Worm (Caenorhabditis elegans): ENCODE data around the gene F46G10.2.

- TF ChIP-seq T22C8.4 (GFP tag; IDR thresholded peaks at IDR 0.05) (no peak), ztf-23 (GFP tag; IDR thresholded peaks at IDR 0.05) (no peak), klf-2 (GFP tag; conservative IDR thresholded peaks at IDR 0.05) (no peak), flt-1 (GFP tag; IDR thresholded peaks at IDR 0.05) (no peak)
These were observed 34.0 kb upstream of the F46G10.2 start, which contains the start of gene R04D3.4 for ce11 chrX:13288715-13289114.

Measured in whole organism, midembryonic.